Worm (Caenorhabditis elegans) whole organism, L4 larva: ENCODE measurements around the gene fkb-6.
A peak's percentile ranks its signal among the peaks of the same experiment; 100 is the strongest.

Experiments used
- aha-1 ChIP-seq: fragments of 150-350 bp; peaks from one replicate; lab custom pipeline; 2014; ENCODE audit warnings: missing biosample characterization, missing genetic modification characterization
- ama-1 ChIP-seq: fragments of 150-350 bp; optimal IDR thresholded peaks from 2 replicates; lab custom pipeline; 2014; ENCODE audit warnings: inconsistent platforms, mixed read lengths
- daf-19 ChIP-seq: fragments of 200-800 bp; sonication (Bioruptor generic); conservative IDR thresholded peaks from 2 replicates; pipeline ENCODE4 v1.3.6; 2022; ENCODE audit warnings: missing genetic modification characterization, missing compliant biosample characterization
- lin-29 ChIP-seq: fragments of 200-800 bp; sonication (Bioruptor generic); IDR thresholded peaks from 2 replicates; pipeline ENCODE4 v1.3.6; 2022; ENCODE audit warnings: missing genetic modification reagents, missing genetic modification characterization, missing compliant biosample characterization
- mdt-29 ChIP-seq: fragments of 200-800 bp; sonication (Bioruptor generic); IDR thresholded peaks from 2 replicates; pipeline ENCODE4 v1.3.6; 2022; ENCODE audit warnings: missing genetic modification reagents, missing genetic modification characterization, missing compliant biosample characterization
- nhr-11 ChIP-seq: fragments of 150-350 bp; optimal IDR thresholded peaks from 2 replicates; lab custom pipeline; 2014; ENCODE audit warnings: missing biosample characterization, missing genetic modification characterization
- nhr-111 ChIP-seq: fragments of 200-800 bp; sonication (Bioruptor generic); optimal IDR thresholded peaks from 2 replicates; lab custom pipeline; 2018; ENCODE audit warnings: mild to moderate bottlenecking, missing genetic modification characterization, missing compliant biosample characterization
- nhr-77 ChIP-seq: fragments of 150-350 bp; optimal IDR thresholded peaks from 2 replicates; lab custom pipeline; 2014; ENCODE audit warnings: missing biosample characterization, missing genetic modification characterization
- rbr-2 ChIP-seq: sonication (generic microtip); optimal IDR thresholded peaks from 2 replicates; lab custom pipeline; 2016; ENCODE audit warnings: missing genotype, missing genetic modification characterization, missing compliant biosample characterization
- snpc-4 ChIP-seq: fragments of 150-350 bp; optimal IDR thresholded peaks from 2 replicates; lab custom pipeline; 2014; ENCODE audit warnings: missing biosample characterization, missing genetic modification characterization

DNA sequence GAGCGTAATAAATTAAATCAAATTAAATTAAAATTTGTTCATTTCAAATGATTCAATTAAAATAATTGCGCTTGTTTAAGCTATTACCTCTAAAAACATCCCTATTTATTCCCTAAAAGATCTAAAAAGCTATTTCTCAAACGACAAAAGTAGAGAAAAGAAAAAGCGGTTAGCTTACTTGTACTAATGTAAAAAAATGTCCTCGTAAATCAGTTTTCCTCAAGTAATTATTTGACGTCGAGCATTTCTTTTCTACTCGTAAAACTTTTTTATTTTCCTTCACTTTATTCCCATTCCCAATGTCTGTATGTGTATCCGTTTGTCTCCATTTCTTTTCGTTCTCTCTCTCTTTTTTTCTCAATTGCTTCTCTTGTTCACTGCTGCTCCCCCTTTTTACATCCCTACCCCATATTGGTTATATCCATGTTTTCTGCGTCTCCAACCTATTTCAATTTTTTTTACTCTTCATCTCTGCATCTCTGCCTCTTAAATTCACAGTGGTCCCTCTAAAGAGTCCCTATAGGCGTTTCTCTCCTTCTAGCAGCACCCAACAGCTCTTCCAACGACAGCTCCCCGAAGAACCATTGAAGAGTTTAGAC lies 33.2 kb downstream of the fkb-6 start, which contains the start of gene unc-80:
- TF ChIP-seq snpc-4 (tag; lab: Kevin White, UChicago) (no peak), nhr-111 (GFP tag; lab: Kevin White, UChicago) (no peak), rbr-2 (tag; lab: Kevin White, UChicago) (peak; percentile 62), ama-1 (no peak), nhr-11 (tag; lab: Kevin White, UChicago) (no peak), mdt-29 (GFP tag; lab: Robert Waterston, UW) (no peak), daf-19 (no peak), aha-1 (tag; lab: Kevin White, UChicago) (no peak), nhr-77 (tag; lab: Kevin White, UChicago) (no peak), lin-29 (GFP tag; lab: Robert Waterston, UW) (no peak)
